Worm (Caenorhabditis elegans): Measurements from ENCODE around the gene sma-4.

Gene sma-4

ce11 chrIII:5828065-5828464 is 12.0 kb downstream of the sma-4 start:
- TF ChIP-seq lsy-2 (tag; optimal IDR thresholded peaks at IDR 0.05) (no peak), mep-1 (tag; optimal IDR thresholded peaks at IDR 0.05) (no peak), vab-15 (tag; optimal IDR thresholded peaks at IDR 0.05) (no peak), jun-1 (tag; optimal IDR thresholded peaks at IDR 0.05) (no peak), mdl-1 (tag; optimal IDR thresholded peaks at IDR 0.05) (no peak), xbp-1 (tag; optimal IDR thresholded peaks at IDR 0.05) (no peak), aly-2 (tag; optimal IDR thresholded peaks at IDR 0.05) (no peak), ceh-82 (tag; optimal IDR thresholded peaks at IDR 0.05) (no peak), sox-4 (tag; optimal IDR thresholded peaks at IDR 0.05) (no peak), ama-1 (optimal IDR thresholded peaks at IDR 0.05) (no peak), ces-1 (GFP tag; optimal IDR thresholded peaks at IDR 0.05) (no peak), pqm-1 (tag; optimal IDR thresholded peaks at IDR 0.05) (no peak), zip-4 (GFP tag; optimal IDR thresholded peaks at IDR 0.05) (no peak), efl-1 (optimal IDR thresholded peaks at IDR 0.05) (no peak), efl-1 (GFP tag; optimal IDR thresholded peaks at IDR 0.05 in 1 of 2) (no peak)

- TF ChIP-seq efl-1 (optimal IDR thresholded peaks at IDR 0.05) (no peak), efl-1 (GFP tag; optimal IDR thresholded peaks at IDR 0.05 in 1 of 2) (peak in 1 of 2 experiments; percentile 75), snu-23 (GFP tag; optimal IDR thresholded peaks at IDR 0.05) (no peak)
Measured at ce11 chrIII:5832442-5832841, 16.4 kb downstream of the sma-4 start.

ce11 chrIII:5833376-5833775 is 17.3 kb downstream of the sma-4 start, which contains the start of the genes R12B2.13 and mdt-15:
R12B2.13 (minus strand) TSS chrIII:5833476.
mdt-15 (minus strand) TSS chrIII:5833751.
- TF ChIP-seq nhr-90 (tag; optimal IDR thresholded peaks at IDR 0.05; ENCODE audit: poor library complexity) (no peak), mab-9 (GFP tag; IDR thresholded peaks at IDR 0.05) (no peak), zag-1 (tag; optimal IDR thresholded peaks at IDR 0.05) (no peak), ceh-88 (GFP tag; IDR thresholded peaks at IDR 0.05) (no peak), blmp-1 (tag; optimal IDR thresholded peaks at IDR 0.05) (no peak), nhr-84 (tag; optimal IDR thresholded peaks at IDR 0.05) (no peak), nhr-19 (GFP tag; conservative IDR thresholded peaks at IDR 0.05) (no peak), elt-3 (tag; optimal IDR thresholded peaks at IDR 0.05) (no peak), aly-2 (tag; optimal IDR thresholded peaks at IDR 0.05) (no peak), mep-1 (tag; optimal IDR thresholded peaks at IDR 0.05) (no peak), unc-98 (GFP tag; IDR thresholded peaks at IDR 0.05) (no peak)

- TF ChIP-seq vab-15 (tag; optimal IDR thresholded peaks at IDR 0.05) (no peak), sptf-1 (tag; optimal IDR thresholded peaks at IDR 0.05) (no peak), ztf-4 (tag; optimal IDR thresholded peaks at IDR 0.05) (no peak), blmp-1 (tag; optimal IDR thresholded peaks at IDR 0.05) (no peak), xbp-1 (tag; optimal IDR thresholded peaks at IDR 0.05) (no peak), mep-1 (tag; optimal IDR thresholded peaks at IDR 0.05) (no peak), nhr-71 (tag; optimal IDR thresholded peaks at IDR 0.05) (no peak), fkh-10 (GFP tag; optimal IDR thresholded peaks at IDR 0.05) (no peak), mdl-1 (tag; optimal IDR thresholded peaks at IDR 0.05) (no peak), grh-1 (GFP tag; IDR thresholded peaks at IDR 0.05) (no peak), ces-1 (GFP tag; optimal IDR thresholded peaks at IDR 0.05) (no peak), swsn-7 (tag; optimal IDR thresholded peaks at IDR 0.05) (no peak), unc-30 (tag; optimal IDR thresholded peaks at IDR 0.05) (no peak), pax-3 (tag; optimal IDR thresholded peaks at IDR 0.05) (no peak)
Measured at ce11 chrIII:5834053-5834452, 18.0 kb downstream of the sma-4 start, which contains the start of gene R12B2.6. R12B2.6 (minus strand) TSS chrIII:5834153.

- TF ChIP-seq nhr-90 (tag; optimal IDR thresholded peaks at IDR 0.05; ENCODE audit: poor library complexity) (no peak), blmp-1 (tag; optimal IDR thresholded peaks at IDR 0.05) (peak; percentile 22)
Measured at ce11 chrIII:5834663-5835062, 18.6 kb downstream of the sma-4 start.
